Fruit fly (Drosophila melanogaster): ENCODE data around the gene CG12590.

Gene CG12590

DNA sequence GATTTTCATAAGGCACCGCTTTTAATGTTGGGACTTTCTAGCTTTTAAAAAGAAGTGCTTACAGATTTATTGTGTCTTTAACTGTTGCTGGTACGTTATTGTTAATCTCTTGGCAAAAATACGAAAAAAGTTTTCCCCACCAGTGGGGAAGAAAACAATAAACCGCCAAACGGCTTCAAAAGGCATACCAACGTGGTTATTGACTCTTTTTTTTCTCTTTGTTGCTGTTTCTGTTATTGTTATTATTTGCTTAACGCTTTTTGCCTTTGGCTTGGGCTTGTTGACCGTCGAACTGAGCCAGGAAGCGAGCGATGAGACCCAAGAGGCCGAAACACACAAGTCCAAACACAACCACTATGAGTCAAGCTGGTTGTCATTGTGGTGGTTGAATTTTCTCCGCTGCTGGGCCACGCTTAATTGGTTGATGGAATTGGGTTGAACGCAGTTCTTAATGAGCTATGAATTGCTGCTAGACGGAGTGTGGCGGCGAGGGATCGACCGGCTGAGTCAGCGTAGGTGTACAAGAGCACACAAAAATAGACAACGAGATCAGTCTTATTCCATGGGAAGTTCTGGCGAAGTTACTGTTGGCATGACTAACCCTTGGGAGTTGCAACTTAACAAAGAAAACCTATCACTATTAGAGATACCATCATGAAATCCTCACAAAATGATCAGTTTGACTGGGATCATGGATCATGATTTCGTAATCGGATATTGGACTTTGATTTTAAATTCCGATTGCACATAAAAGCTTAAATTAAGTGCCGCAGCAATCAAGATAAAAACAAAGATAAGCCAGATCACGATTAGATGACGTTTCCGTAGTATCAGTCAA lies 48.1 kb downstream of the CG12590 start:
- no peak for TF ChIP-seq Sin3A (optimal IDR thresholded peaks at IDR 0.05)
- no peak for TF ChIP-seq Myc (optimal IDR thresholded peaks at IDR 0.05)
- no peak for TF ChIP-seq insv (optimal IDR thresholded peaks at IDR 0.05)
- TF ChIP-seq psq (optimal IDR thresholded peaks at IDR 0.05) = no peak
- no peak for TF ChIP-seq ttk (optimal IDR thresholded peaks at IDR 0.05)
- TF ChIP-seq h (optimal IDR thresholded peaks at IDR 0.05) = no peak

DNA sequence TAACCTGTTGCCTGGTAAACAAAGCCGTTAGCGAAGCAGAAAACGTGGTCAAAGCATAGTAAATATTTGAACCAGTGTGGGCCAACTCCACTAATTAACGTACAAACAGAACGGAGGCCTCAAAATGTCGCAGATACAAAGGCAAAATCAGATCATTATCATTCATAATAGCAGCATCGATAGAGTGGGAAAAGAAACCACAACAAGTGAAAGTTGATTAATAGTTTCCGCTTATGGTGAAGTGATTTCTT lies 48.6 kb downstream of the CG12590 start:
- TF ChIP-seq h (optimal IDR thresholded peaks at IDR 0.05) (no peak), Sin3A (optimal IDR thresholded peaks at IDR 0.05) (no peak), ttk (optimal IDR thresholded peaks at IDR 0.05) (no peak), Myc (optimal IDR thresholded peaks at IDR 0.05) (no peak), psq (optimal IDR thresholded peaks at IDR 0.05) (no peak), insv (optimal IDR thresholded peaks at IDR 0.05) (no peak)

DNA sequence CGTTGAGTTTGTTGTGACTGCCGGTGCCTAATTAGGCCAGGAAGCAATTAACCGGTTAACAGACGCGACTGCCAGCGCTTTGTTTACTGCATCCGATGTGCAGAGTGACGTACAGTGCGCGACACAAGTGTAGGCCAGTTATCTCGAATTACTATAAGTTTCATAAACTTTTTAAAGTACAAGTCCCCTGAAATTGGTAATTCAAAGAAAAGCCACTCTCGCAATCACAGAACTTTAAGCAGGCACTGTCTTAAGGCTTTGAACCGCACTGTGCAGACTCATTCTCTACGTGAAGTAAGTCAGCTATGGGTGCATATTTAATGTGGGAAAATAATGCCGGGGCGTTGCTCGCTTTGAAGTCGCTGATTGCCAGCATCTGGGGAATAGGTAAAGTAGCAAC lies 50.1 kb downstream of the CG12590 start:
- TF ChIP-seq ttk (optimal IDR thresholded peaks at IDR 0.05) (no peak), Sin3A (optimal IDR thresholded peaks at IDR 0.05) (no peak), Myc (optimal IDR thresholded peaks at IDR 0.05) (no peak), psq (optimal IDR thresholded peaks at IDR 0.05) (no peak), insv (optimal IDR thresholded peaks at IDR 0.05) (no peak), h (optimal IDR thresholded peaks at IDR 0.05) (no peak)

All from Kc167 (cell line).